Worm (Caenorhabditis elegans) whole organism, L2 larva: ENCODE results near the gene F48F5.6.

Experiments
- ceh-16 ChIP-seq: fragments of 150-350 bp; optimal IDR thresholded peaks from 2 replicates; lab custom pipeline; 2014; ENCODE audit warnings: missing biosample characterization, missing genetic modification characterization
- egl-27 ChIP-seq: sonication (generic microtip); optimal IDR thresholded peaks from 3 replicates; lab custom pipeline; 2017; ENCODE audit warnings: missing biosample characterization, missing genetic modification reagents, missing genetic modification characterization
- fos-1 ChIP-seq: fragments of 150-350 bp; optimal IDR thresholded peaks from 2 replicates; lab custom pipeline; 2014; ENCODE audit warnings: missing biosample characterization, missing genetic modification characterization
- gmeb-1 ChIP-seq: fragments of 150-350 bp; optimal IDR thresholded peaks from 2 replicates; lab custom pipeline; 2014; ENCODE audit warnings: missing biosample characterization, missing genetic modification characterization
- nhr-11 ChIP-seq: fragments of 150-350 bp; optimal IDR thresholded peaks from 2 replicates; lab custom pipeline; 2014; ENCODE audit warnings: missing biosample characterization, missing genetic modification characterization
- nhr-12 ChIP-seq: fragments of 150-350 bp; optimal IDR thresholded peaks from 2 replicates; lab custom pipeline; 2014; ENCODE audit warnings: missing biosample characterization, missing genetic modification characterization
- unc-62 ChIP-seq: fragments of 150-350 bp; optimal IDR thresholded peaks from 2 replicates; lab custom pipeline; 2014; ENCODE audit warnings: missing biosample characterization, missing genetic modification reagents, missing genetic modification characterization

DNA sequence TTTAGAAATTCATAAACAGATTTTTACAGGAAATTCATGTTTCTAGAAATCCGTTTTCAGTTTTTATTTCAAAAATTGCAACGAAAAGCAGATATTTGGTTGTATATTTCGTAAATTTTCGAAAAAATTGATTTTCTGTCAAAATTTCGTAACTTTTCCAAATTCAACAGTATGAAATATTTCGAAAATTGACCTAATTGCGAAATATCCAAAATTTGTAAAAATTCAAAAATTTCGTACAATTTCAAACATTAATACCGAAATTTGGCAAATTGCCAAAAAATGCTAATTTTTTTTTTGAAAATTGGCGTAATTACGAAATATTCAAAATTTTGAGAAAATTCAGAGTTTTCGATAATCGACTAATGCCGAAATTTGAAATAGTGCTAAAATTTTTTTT is 39.0 kb downstream of the F48F5.6 start:
- TF ChIP-seq ceh-16 (tag; lab: Kevin White, UChicago), result no peak
- TF ChIP-seq gmeb-1 (tag; lab: Kevin White, UChicago), result no peak
- TF ChIP-seq unc-62, result no peak
- TF ChIP-seq fos-1 (tag; lab: Kevin White, UChicago), result no peak
- TF ChIP-seq nhr-11, result no peak
- TF ChIP-seq egl-27 (tag; lab: Kevin White, UChicago), result no peak
- no peak for TF ChIP-seq nhr-12
